Fruit fly (Drosophila melanogaster) whole organism, embryonic: ENCODE data around the gene CG34001.

ENCODE experiments used
- CG12236 ChIP-seq: fragments of 200-800 bp; sonication (Bioruptor generic); optimal IDR thresholded peaks from 2 replicates; lab custom pipeline; 2016; ENCODE audit warnings: missing biosample characterization, missing genetic modification characterization
- CG1603 ChIP-seq: fragments of 200-800 bp; sonication (Bioruptor generic); optimal IDR thresholded peaks from 2 replicates; lab custom pipeline; 2019; ENCODE audit warnings: missing biosample characterization, mild to moderate bottlenecking, missing genetic modification characterization, moderate library complexity
- CG7786 ChIP-seq: fragments of 200-800 bp; sonication (Bioruptor generic); optimal IDR thresholded peaks from 2 replicates; lab custom pipeline; 2016; ENCODE audit warnings: missing biosample characterization, missing genetic modification characterization
- Med ChIP-seq: fragments of 200-800 bp; sonication (Bioruptor generic); peaks from one replicate; lab custom pipeline; 2016; ENCODE audit warnings: missing biosample characterization, missing genetic modification characterization, mild to moderate bottlenecking, inconsistent platforms, moderate library complexity
- grn ChIP-seq: fragments of 200-800 bp; sonication (Bioruptor generic); optimal IDR thresholded peaks from 3 replicates; lab custom pipeline; 2017; ENCODE audit warnings: missing biosample characterization, missing genetic modification characterization
- h ChIP-seq: fragments of >200 bp; optimal IDR thresholded peaks from 2 replicates; lab custom pipeline; 2017
- inv ChIP-seq: fragments of 200-800 bp; sonication (Bioruptor generic); IDR thresholded peaks from 2 replicates; pipeline ENCODE4 v1.3.6; 2022; ENCODE audit warnings: missing biosample characterization, missing genetic modification characterization; ENCODE audit not compliant: partially characterized antibody
- wek ChIP-seq: fragments of 200-800 bp; sonication (Bioruptor generic); optimal IDR thresholded peaks from 3 replicates; lab custom pipeline; 2018; ENCODE audit warnings: missing biosample characterization, mild to moderate bottlenecking, missing genetic modification characterization, moderate library complexity

DNA sequence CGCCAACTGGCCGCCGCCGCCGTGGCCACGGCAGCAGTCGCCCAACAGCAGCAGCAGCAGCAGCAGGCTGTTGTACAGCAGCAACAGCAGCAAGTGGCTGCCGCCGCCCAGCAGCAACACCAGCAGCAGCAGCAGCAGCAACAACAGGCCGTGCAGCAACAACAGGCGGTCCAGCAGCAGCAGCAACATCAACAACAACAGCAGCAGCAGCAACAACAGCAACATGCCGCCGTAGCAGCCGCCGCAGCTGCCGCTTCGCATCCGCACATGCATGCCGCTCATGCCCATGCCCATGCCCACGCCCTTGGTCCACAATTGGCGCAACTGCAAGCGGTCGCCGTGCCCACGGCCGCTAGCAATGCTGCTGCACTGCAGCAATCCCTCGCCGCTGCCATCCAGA is 45.9 kb upstream of the CG34001 start:
- no peak for TF ChIP-seq h (lab: Kevin White, UChicago)
- no peak for TF ChIP-seq inv (GFP tag; lab: Robert Waterston, UW)
- no peak for TF ChIP-seq CG1603
- no peak for TF ChIP-seq grn
- no peak for TF ChIP-seq Med (GFP tag; lab: Kevin White, UChicago)
- TF ChIP-seq wek: no peak
- TF ChIP-seq CG12236 (GFP tag; lab: Kevin White, UChicago): no peak
- TF ChIP-seq CG7786 (GFP tag; lab: Kevin White, UChicago): no peak
